Worm (Caenorhabditis elegans): Measurements from ENCODE around the gene Y38H6C.8.

Y38H6C.8 gene

ce11 chrV:20506542-20506941 lies 7.2 kb upstream of the Y38H6C.8 start:
- TF ChIP-seq B0035.1 (tag; optimal IDR thresholded peaks at IDR 0.05) (no peak), ztf-3 (GFP tag; optimal IDR thresholded peaks at IDR 0.05) (no peak), mel-28 (tag; optimal IDR thresholded peaks at IDR 0.05; ENCODE audit: borderline replicate concordance) (no peak), mxl-1 (tag; optimal IDR thresholded peaks at IDR 0.05) (no peak), egrh-3 (GFP tag; IDR thresholded peaks at IDR 0.05) (peak; percentile 21; the same call in 1 of the 2 replicates), ztf-22 (GFP tag; optimal IDR thresholded peaks at IDR 0.05) (no peak), zfh-2 (GFP tag; conservative IDR thresholded peaks at IDR 0.05) (peak; percentile 67; the same call in 1 of the 2 replicates)

DNA sequence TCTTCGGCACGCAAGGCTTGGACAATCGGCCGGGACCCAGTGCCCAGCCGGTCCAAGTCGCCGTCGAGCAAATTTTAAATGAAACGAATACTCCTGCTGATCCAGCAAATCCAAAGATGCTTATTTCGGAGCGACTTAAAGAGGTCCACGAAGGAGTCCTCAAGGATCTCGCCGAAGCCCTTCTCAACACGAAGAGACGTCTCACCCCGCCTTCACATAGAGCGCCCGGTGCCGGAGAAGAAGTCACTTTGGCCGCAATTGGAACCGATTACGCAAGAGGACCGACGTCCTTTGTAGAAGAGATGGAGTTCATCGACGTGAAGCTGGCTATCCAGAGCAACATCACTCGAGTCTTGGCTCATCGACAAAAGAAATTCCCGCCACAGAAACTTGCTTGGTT lies 4.3 kb upstream of the Y38H6C.8 start:
- TF ChIP-seq him-1 (tag; optimal IDR thresholded peaks at IDR 0.05) (no peak), mxl-1 (tag; optimal IDR thresholded peaks at IDR 0.05) (no peak), zfh-2 (GFP tag; conservative IDR thresholded peaks at IDR 0.05) (peak; percentile 56; the same call in 1 of the 2 replicates), nhr-120 (GFP tag; IDR thresholded peaks at IDR 0.05) (0 out of 2 replicates have a peak, but pooled peaks have one; percentile 46)

ce11 chrV:20514483-20514882 lies 722 bp downstream of the Y38H6C.8 start:
- TF ChIP-seq ceh-27 (GFP tag; optimal IDR thresholded peaks at IDR 0.05) = no peak
- TF ChIP-seq bed-2 (GFP tag; IDR thresholded peaks at IDR 0.05) = no peak
- TF ChIP-seq rec-8 (tag; optimal IDR thresholded peaks at IDR 0.05) = no peak
- TF ChIP-seq sea-2 (GFP tag; IDR thresholded peaks at IDR 0.05) = no peak
- no peak for TF ChIP-seq ceh-79 (tag; optimal IDR thresholded peaks at IDR 0.05)
- no peak for TF ChIP-seq F52B5.7 (tag; optimal IDR thresholded peaks at IDR 0.05)
- TF ChIP-seq snpc-3.4 (tag; optimal IDR thresholded peaks at IDR 0.05) = no peak
- no peak for TF ChIP-seq ztf-3 (GFP tag; optimal IDR thresholded peaks at IDR 0.05)
- no peak for TF ChIP-seq lag-1 (GFP tag; IDR thresholded peaks at IDR 0.05)
- no peak for TF ChIP-seq snpc-1.1 (tag; optimal IDR thresholded peaks at IDR 0.05; ENCODE audit: insufficient read depth)
- no peak for TF ChIP-seq tlf-1 (GFP tag; optimal IDR thresholded peaks at IDR 0.05)
- no peak for TF ChIP-seq D2030.7 (GFP tag; IDR thresholded peaks at IDR 0.05)
- no peak for TF ChIP-seq attf-6 (GFP tag; IDR thresholded peaks at IDR 0.05)
- no peak for TF ChIP-seq ceh-58 (GFP tag; IDR thresholded peaks at IDR 0.05)
- no peak for TF ChIP-seq ccch-3 (GFP tag; optimal IDR thresholded peaks at IDR 0.05)
- no peak for TF ChIP-seq egl-44 (GFP tag; IDR thresholded peaks at IDR 0.05)
- no peak for TF ChIP-seq akir-1 (GFP tag; optimal IDR thresholded peaks at IDR 0.05)

DNA sequence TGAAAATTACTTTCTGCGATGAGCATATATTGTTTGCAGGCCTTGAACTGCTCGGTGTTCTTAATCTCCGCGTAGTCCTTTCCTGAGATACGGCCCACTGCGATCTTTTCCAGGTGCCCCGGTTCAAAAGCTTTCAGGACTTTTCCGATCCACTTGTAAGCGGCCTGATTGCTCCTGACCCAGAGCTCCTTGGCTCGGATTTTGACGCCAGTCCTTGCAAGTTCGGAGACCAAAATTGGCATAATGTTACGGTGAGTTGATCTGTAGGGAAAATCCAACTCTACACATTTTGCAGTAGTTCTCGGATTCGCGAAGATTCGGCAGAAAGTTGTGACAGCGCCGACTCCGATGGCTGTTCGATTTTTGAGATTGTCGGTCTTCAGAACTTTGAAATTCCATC lies 3.2 kb downstream of the Y38H6C.8 start:
- peak; percentile 36; the same call in 1 of the 2 replicates for TF ChIP-seq zfh-2 (GFP tag; conservative IDR thresholded peaks at IDR 0.05)
- TF ChIP-seq F10E7.11 (tag; optimal IDR thresholded peaks at IDR 0.05) = no peak

- TF ChIP-seq aptf-3 (GFP tag; IDR thresholded peaks at IDR 0.05) (no peak), madf-8 (GFP tag; conservative IDR thresholded peaks at IDR 0.05) (no peak), cebp-2 (GFP tag; IDR thresholded peaks at IDR 0.05) (no peak), mes-4 (tag; optimal IDR thresholded peaks at IDR 0.05) (no peak), ets-4 (GFP tag; optimal IDR thresholded peaks at IDR 0.05) (no peak), ceh-58 (GFP tag; IDR thresholded peaks at IDR 0.05) (no peak), ZK185.1 (tag; optimal IDR thresholded peaks at IDR 0.05; ENCODE audit: poor library complexity, severe bottlenecking) (no peak), zfh-2 (GFP tag; conservative IDR thresholded peaks at IDR 0.05) (no peak), ekl-4 (GFP tag; IDR thresholded peaks at IDR 0.05) (no peak)
These were observed 5.2 kb downstream of the Y38H6C.8 start, which contains the start of gene Y38H6C.25 for ce11 chrV:20518927-20519326. Y38H6C.25 (plus strand) TSS chrV:20519227.

Data from whole organism, young adult.